Worm (Caenorhabditis elegans) whole organism, L1 larva: Measurements from ENCODE around the gene M04D8.7.
A peak's percentile ranks its signal among the peaks of the same experiment; 100 is the strongest.

Experiments used
- C04F5.9 ChIP-seq: sonication (generic microtip); optimal IDR thresholded peaks from 2 replicates; lab custom pipeline; 2016; ENCODE audit warnings: missing genetic modification characterization, missing compliant biosample characterization
- C16A3.4 ChIP-seq: fragments of 150-350 bp; optimal IDR thresholded peaks from 2 replicates; lab custom pipeline; 2014; ENCODE audit warnings: missing biosample characterization, missing genetic modification characterization
- C34B4.2 ChIP-seq: sonication (generic microtip); optimal IDR thresholded peaks from 2 replicates; lab custom pipeline; 2017; ENCODE audit warnings: mild to moderate bottlenecking, missing genetic modification characterization, missing compliant biosample characterization
- F16B12.6 ChIP-seq: fragments of 150-350 bp; optimal IDR thresholded peaks from 2 replicates; lab custom pipeline; 2014; ENCODE audit warnings: missing biosample characterization, missing genetic modification characterization
- ceh-63 ChIP-seq: fragments of 200-800 bp; sonication (Bioruptor generic); optimal IDR thresholded peaks from 2 replicates; lab custom pipeline; 2018; ENCODE audit warnings: mild to moderate bottlenecking, missing genetic modification characterization, missing compliant biosample characterization
- ceh-8 ChIP-seq: fragments of 200-800 bp; sonication (Bioruptor generic); optimal IDR thresholded peaks from 2 replicates; lab custom pipeline; 2018; ENCODE audit warnings: mild to moderate bottlenecking, missing genetic modification characterization, moderate library complexity, missing compliant biosample characterization
- ceh-82 ChIP-seq, 3 experiments: fragments of 150-350 bp in 1 of 3; sonication (generic microtip) in 2 of 3; optimal IDR thresholded peaks; 2 replicates each; lab custom pipeline; 2014 to 2017; ENCODE audit warnings: missing biosample characterization in 3 of 3, missing genetic modification characterization in 3 of 3
- dpl-1 ChIP-seq, 3 experiments: fragments of 150-350 bp in 2 of 3; sonication (generic microtip) in 1 of 3; optimal IDR thresholded peaks; 2 replicates each; lab custom pipeline; 2014 to 2017; ENCODE audit warnings: missing biosample characterization in 3 of 3, missing genetic modification characterization in 3 of 3, missing genetic modification reagents in 3 of 3
- efl-1 ChIP-seq, 4 experiments: fragments of 150-350 bp; optimal IDR thresholded peaks in 3 of 4; peaks in 1 of 4; 1 replicate in 1 of 4; 2 replicates in 3 of 4; lab custom pipeline; 2014; ENCODE audit warnings: missing biosample characterization in 2 of 4, missing genetic modification characterization in 2 of 4, missing genetic modification reagents in 2 of 4
- efl-3 ChIP-seq: fragments of 200-800 bp; sonication (Bioruptor generic); optimal IDR thresholded peaks from 2 replicates; lab custom pipeline; 2018; ENCODE audit warnings: mild to moderate bottlenecking, missing genetic modification characterization, missing compliant biosample characterization
- egl-13 ChIP-seq: sonication (generic microtip); optimal IDR thresholded peaks from 2 replicates; lab custom pipeline; 2016; ENCODE audit warnings: missing genotype, missing genetic modification reagents, missing genetic modification characterization, missing compliant biosample characterization
- fkh-4 ChIP-seq: sonication (generic microtip); optimal IDR thresholded peaks from 2 replicates; lab custom pipeline; 2016; ENCODE audit warnings: missing compliant biosample characterization, missing genetic modification characterization, borderline replicate concordance
- hlh-17 ChIP-seq: fragments of 200-800 bp; sonication (Bioruptor generic); optimal IDR thresholded peaks from 2 replicates; lab custom pipeline; 2018; ENCODE audit warnings: missing genetic modification characterization, mild to moderate bottlenecking, missing compliant biosample characterization, moderate library complexity, borderline replicate concordance
- hlh-4 ChIP-seq: sonication (generic microtip); optimal IDR thresholded peaks from 2 replicates; lab custom pipeline; 2016; ENCODE audit warnings: mild to moderate bottlenecking, missing genetic modification characterization, missing compliant biosample characterization
- hpl-2 ChIP-seq: fragments of 150-350 bp; optimal IDR thresholded peaks from 2 replicates; lab custom pipeline; 2014; ENCODE audit warnings: missing biosample characterization, missing genetic modification reagents, missing genetic modification characterization
- lin-13 ChIP-seq: fragments of 150-350 bp; optimal IDR thresholded peaks from 2 replicates; lab custom pipeline; 2014; ENCODE audit warnings: missing biosample characterization, missing genetic modification reagents, missing genetic modification characterization
- lin-35 ChIP-seq, 2 experiments: fragments of 150-350 bp; optimal IDR thresholded peaks; 2 replicates each; lab custom pipeline; 2014; ENCODE audit warnings: missing biosample characterization in 2 of 2, missing genetic modification characterization in 2 of 2, missing genetic modification reagents in 2 of 2
- lin-39 ChIP-seq: fragments of 150-350 bp; optimal IDR thresholded peaks from 2 replicates; lab custom pipeline; 2014; ENCODE audit warnings: missing biosample characterization, missing genetic modification reagents, missing genetic modification characterization
- lsy-2 ChIP-seq, 2 experiments: fragments of 150-350 bp; optimal IDR thresholded peaks; 2 replicates each; lab custom pipeline; 2014; ENCODE audit warnings: missing biosample characterization in 2 of 2, missing genetic modification characterization in 2 of 2
- mdl-1 ChIP-seq, 2 experiments: fragments of 150-350 bp; optimal IDR thresholded peaks; 2 replicates each; lab custom pipeline; 2014 to 2017; ENCODE audit warnings: missing biosample characterization in 2 of 2, missing genetic modification characterization in 2 of 2, inconsistent platforms in 1 of 2
- nhr-20 ChIP-seq: sonication (generic microtip); optimal IDR thresholded peaks from 2 replicates; lab custom pipeline; 2016; ENCODE audit warnings: mild to moderate bottlenecking, missing genetic modification characterization, missing compliant biosample characterization
- nhr-28 ChIP-seq: fragments of 150-350 bp; optimal IDR thresholded peaks from 2 replicates; lab custom pipeline; 2014; ENCODE audit warnings: missing biosample characterization, missing genetic modification characterization
- nhr-47 ChIP-seq: sonication (generic microtip); optimal IDR thresholded peaks from 2 replicates; lab custom pipeline; 2016; ENCODE audit warnings: mild to moderate bottlenecking, missing genetic modification characterization, moderate library complexity, missing compliant biosample characterization
- nhr-71 ChIP-seq: sonication (generic microtip); optimal IDR thresholded peaks from 2 replicates; lab custom pipeline; 2016; ENCODE audit warnings: mild to moderate bottlenecking, missing genetic modification characterization, moderate library complexity, missing compliant biosample characterization
- nhr-76 ChIP-seq: sonication (generic microtip); optimal IDR thresholded peaks from 2 replicates; lab custom pipeline; 2017; ENCODE audit warnings: missing biosample characterization, missing genetic modification characterization
- pag-3 ChIP-seq: sonication (generic microtip); optimal IDR thresholded peaks from 2 replicates; lab custom pipeline; 2017; ENCODE audit warnings: missing genetic modification characterization, mild to moderate bottlenecking, missing compliant biosample characterization, antibody characterized with exemption, borderline replicate concordance; ENCODE audit not compliant: insufficient read depth
- pax-3 ChIP-seq: fragments of 200-800 bp; sonication (Bioruptor generic); optimal IDR thresholded peaks from 2 replicates; lab custom pipeline; 2018; ENCODE audit warnings: mild to moderate bottlenecking, missing genetic modification characterization, moderate library complexity, missing compliant biosample characterization
- snpc-4 ChIP-seq: fragments of 150-350 bp; optimal IDR thresholded peaks from 2 replicates; lab custom pipeline; 2014; ENCODE audit warnings: missing biosample characterization, missing genetic modification characterization
- unc-30 ChIP-seq: sonication (generic microtip); optimal IDR thresholded peaks from 2 replicates; lab custom pipeline; 2017; ENCODE audit warnings: missing biosample characterization, missing genetic modification characterization
- unc-62 ChIP-seq: fragments of 150-350 bp; optimal IDR thresholded peaks from 2 replicates; lab custom pipeline; 2014; ENCODE audit warnings: missing biosample characterization, missing genetic modification reagents, missing genetic modification characterization
- vab-15 ChIP-seq: sonication (generic microtip); optimal IDR thresholded peaks from 2 replicates; lab custom pipeline; 2017; ENCODE audit warnings: missing genotype, mild to moderate bottlenecking, missing genetic modification characterization, missing compliant biosample characterization
- ztf-11 ChIP-seq, 2 experiments: sonication (generic microtip); optimal IDR thresholded peaks; 2 replicates each; lab custom pipeline; 2016 to 2017; ENCODE audit warnings: missing genetic modification characterization in 2 of 2, missing biosample characterization in 1 of 2, missing compliant biosample characterization in 1 of 2

Gene M04D8.7

DNA sequence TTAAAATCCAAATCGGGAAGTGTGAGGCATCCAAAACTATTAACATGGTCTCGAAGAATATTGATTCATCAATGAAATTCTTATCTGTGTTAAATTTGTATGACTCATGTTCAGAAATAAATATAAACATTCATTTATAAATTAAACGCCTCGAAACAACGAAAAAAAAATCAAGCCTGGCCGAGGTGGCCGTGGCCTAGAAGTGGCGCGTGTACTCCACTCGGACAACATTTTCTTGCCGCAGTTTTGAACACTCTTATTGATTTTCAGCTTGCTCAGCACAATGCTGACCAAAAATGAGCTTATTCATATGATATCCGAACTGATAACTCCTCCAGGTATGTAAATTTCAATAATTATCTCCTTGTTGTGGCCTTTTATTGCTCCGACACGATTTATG lies 26.9 kb downstream of the M04D8.7 start, which contains the start of gene ekl-6 (continued):
- no peak for TF ChIP-seq efl-3
- peak; percentile 81 for TF ChIP-seq C04F5.9 (tag; lab: Kevin White, UChicago)
- peak; percentile 39 to 41 for TF ChIP-seq lin-35 (GFP tag; optimal IDR thresholded peaks at IDR 0.05; lab: Kevin White, UChicago)
- TF ChIP-seq pag-3 (tag; lab: Kevin White, UChicago): no peak
- TF ChIP-seq lin-39 (tag; lab: Kevin White, UChicago): no peak

DNA sequence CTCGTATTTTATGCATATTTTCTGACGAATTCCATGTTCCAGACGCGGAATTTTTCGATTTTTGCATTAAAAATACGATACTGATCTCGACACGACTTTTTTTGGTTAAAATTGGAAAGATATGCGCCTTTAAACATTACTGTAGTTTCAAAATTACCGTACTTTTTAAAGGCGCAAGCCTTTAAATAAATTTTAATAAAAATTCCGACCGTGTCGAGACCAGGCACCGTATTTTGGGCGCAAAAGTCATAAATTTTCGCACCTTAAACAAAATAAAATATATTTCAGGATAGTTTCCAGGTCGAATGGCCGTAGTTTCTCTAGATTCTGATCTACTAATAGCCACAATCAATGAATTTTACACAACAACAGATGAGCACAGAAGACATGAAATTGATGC lies 32.0 kb downstream of the M04D8.7 start, which contains the start of gene T16G12.6:
Gene T16G12.6 (plus strand): TSS at position 301 of the 400 bp plus-strand sequence.
- no peak for TF ChIP-seq ceh-82 (tag; optimal IDR thresholded peaks at IDR 0.05; lab: Kevin White, UChicago)
- no peak for TF ChIP-seq unc-30 (tag; lab: Kevin White, UChicago)
- TF ChIP-seq lin-39 (tag; lab: Kevin White, UChicago): no peak
- no peak for TF ChIP-seq lin-35 (GFP tag; optimal IDR thresholded peaks at IDR 0.05; lab: Kevin White, UChicago)
- no peak for TF ChIP-seq C34B4.2 (tag; lab: Kevin White, UChicago)
- no peak for TF ChIP-seq nhr-28 (tag; lab: Kevin White, UChicago)

DNA sequence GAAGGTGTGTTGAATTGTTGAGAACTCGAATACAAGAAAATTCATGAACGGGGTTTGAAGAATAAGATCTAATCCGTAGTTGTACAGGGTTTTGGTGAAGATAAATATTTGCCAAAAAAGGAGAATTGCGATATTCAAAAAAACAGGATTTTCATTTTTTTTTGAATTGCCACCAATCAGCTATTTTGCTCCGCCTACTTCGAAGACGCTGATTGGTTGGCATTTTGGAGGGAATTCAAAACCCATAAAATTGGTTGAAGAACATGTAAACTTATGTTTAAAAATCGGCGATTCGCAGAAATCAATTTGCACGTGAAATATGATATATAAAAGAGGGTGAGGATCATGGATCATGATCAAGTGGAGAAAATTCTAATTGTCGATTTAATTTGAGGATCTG lies 38.8 kb downstream of the M04D8.7 start:
- no peak for TF ChIP-seq F16B12.6 (tag; lab: Kevin White, UChicago)
- no peak for TF ChIP-seq lsy-2 (tag; optimal IDR thresholded peaks at IDR 0.05; lab: Kevin White, UChicago)
- no peak for TF ChIP-seq C16A3.4
- TF ChIP-seq nhr-28 (tag; lab: Kevin White, UChicago): no peak
- no peak for TF ChIP-seq efl-1 (optimal IDR thresholded peaks at IDR 0.05; lab: Kevin White, UChicago)
- peak in 1 of 2 experiments; percentile 4 for TF ChIP-seq efl-1 (GFP tag; optimal IDR thresholded peaks at IDR 0.05 in 1 of 2; lab: Kevin White, UChicago)
- no peak for TF ChIP-seq hlh-17 (GFP tag; lab: Kevin White, UChicago)
- no peak for TF ChIP-seq unc-62 (GFP tag; lab: Kevin White, UChicago)
- TF ChIP-seq nhr-76 (tag; lab: Kevin White, UChicago): no peak
- no peak for TF ChIP-seq nhr-71 (tag; lab: Kevin White, UChicago)
- no peak for TF ChIP-seq ceh-63 (GFP tag; lab: Kevin White, UChicago)
- TF ChIP-seq mdl-1 (tag; optimal IDR thresholded peaks at IDR 0.05; lab: Kevin White, UChicago): no peak
- peak in 1 of 3 experiments; percentile 8 for TF ChIP-seq dpl-1 (GFP tag; optimal IDR thresholded peaks at IDR 0.05; lab: Kevin White, UChicago)

DNA sequence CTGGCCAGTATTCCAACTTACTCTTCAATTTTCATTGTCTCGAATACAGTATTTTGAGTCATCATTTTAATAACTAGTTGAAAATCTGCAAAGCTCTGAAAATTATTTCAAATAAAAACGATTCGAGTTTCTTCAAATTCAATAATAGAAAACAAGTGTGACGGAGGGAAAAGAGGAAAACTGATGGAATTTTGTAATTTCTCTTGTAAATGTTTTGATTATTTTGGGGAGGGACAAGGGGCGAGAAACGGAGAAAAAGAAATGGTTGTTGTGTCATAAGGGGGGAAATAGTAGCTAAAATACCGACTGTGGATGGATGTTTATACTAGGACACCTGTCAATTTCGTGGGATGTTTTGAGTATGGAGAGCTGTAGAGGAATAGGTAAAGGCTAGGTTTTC lies 40.9 kb downstream of the M04D8.7 start, which contains the start of gene T16G12.9:
Gene T16G12.9 (minus strand): TSS at position 101 of the 400 bp plus-strand sequence.
- no peak for TF ChIP-seq nhr-47 (tag; lab: Kevin White, UChicago)
- TF ChIP-seq hlh-4 (tag; lab: Kevin White, UChicago): no peak
- no peak for TF ChIP-seq nhr-20 (tag; lab: Kevin White, UChicago)
- TF ChIP-seq pag-3 (tag; lab: Kevin White, UChicago): no peak
- no peak for TF ChIP-seq hpl-2 (GFP tag; lab: Kevin White, UChicago)
- TF ChIP-seq lin-13 (GFP tag; lab: Kevin White, UChicago): no peak
- TF ChIP-seq pax-3: no peak
- TF ChIP-seq C16A3.4: no peak
- no peak for TF ChIP-seq snpc-4 (tag; lab: Kevin White, UChicago)
- TF ChIP-seq vab-15 (tag; lab: Kevin White, UChicago): no peak
- no peak for TF ChIP-seq fkh-4 (tag; lab: Kevin White, UChicago)
- no peak for TF ChIP-seq egl-13
- TF ChIP-seq ztf-11 (tag; optimal IDR thresholded peaks at IDR 0.05; lab: Kevin White, UChicago): no peak
- no peak for TF ChIP-seq C04F5.9 (tag; lab: Kevin White, UChicago)
- no peak for TF ChIP-seq ceh-8 (GFP tag; lab: Kevin White, UChicago)
